Worm (Caenorhabditis elegans) whole organism, L2 larva: ENCODE measurements around the gene C45G9.15.
A peak's percentile ranks its signal among the peaks of the same experiment; 100 is the strongest.

ENCODE experiments used
- R02D3.7 ChIP-seq: fragments of 150-350 bp; optimal IDR thresholded peaks from 2 replicates; lab custom pipeline; 2014; ENCODE audit warnings: missing biosample characterization, missing genetic modification characterization
- Y55F3AM.14 ChIP-seq: fragments of 200-800 bp; sonication (Bioruptor generic); optimal IDR thresholded peaks from 2 replicates; lab custom pipeline; 2018; ENCODE audit warnings: mild to moderate bottlenecking, missing genetic modification characterization, missing compliant biosample characterization
- ZK546.5 ChIP-seq: sonication (generic microtip); optimal IDR thresholded peaks from 2 replicates; lab custom pipeline; 2017; ENCODE audit warnings: missing biosample characterization, missing genetic modification characterization
- alr-1 ChIP-seq: fragments of 150-350 bp; optimal IDR thresholded peaks from 2 replicates; lab custom pipeline; 2014; ENCODE audit warnings: missing biosample characterization, missing genetic modification characterization
- aly-2 ChIP-seq: fragments of 150-350 bp; optimal IDR thresholded peaks from 2 replicates; lab custom pipeline; 2014; ENCODE audit warnings: missing biosample characterization, missing genetic modification characterization
- ama-1 ChIP-seq: fragments of 150-350 bp; optimal IDR thresholded peaks from 2 replicates; lab custom pipeline; 2018; ENCODE audit warnings: inconsistent platforms
- blmp-1 ChIP-seq: sonication (generic microtip); optimal IDR thresholded peaks from 2 replicates; lab custom pipeline; 2017; ENCODE audit warnings: missing genetic modification characterization, mild to moderate bottlenecking, missing compliant biosample characterization, antibody characterized with exemption, moderate library complexity; ENCODE audit not compliant: insufficient read depth
- ceh-82 ChIP-seq: fragments of 150-350 bp; optimal IDR thresholded peaks from 2 replicates; lab custom pipeline; 2014; ENCODE audit warnings: missing biosample characterization, missing genetic modification characterization
- crh-2 ChIP-seq: sonication (generic microtip); optimal IDR thresholded peaks from 2 replicates; lab custom pipeline; 2017; ENCODE audit warnings: missing biosample characterization, missing genetic modification characterization
- dmd-4 ChIP-seq: sonication (generic microtip); optimal IDR thresholded peaks from 2 replicates; lab custom pipeline; 2017; ENCODE audit warnings: missing biosample characterization, missing genetic modification characterization
- elt-1 ChIP-seq: fragments of 150-350 bp; optimal IDR thresholded peaks from 2 replicates; lab custom pipeline; 2014; ENCODE audit warnings: missing biosample characterization, missing genetic modification characterization
- elt-3 ChIP-seq: sonication (generic microtip); optimal IDR thresholded peaks from 2 replicates; lab custom pipeline; 2017; ENCODE audit warnings: missing biosample characterization, missing genetic modification characterization
- fos-1 ChIP-seq: fragments of 150-350 bp; optimal IDR thresholded peaks from 2 replicates; lab custom pipeline; 2014; ENCODE audit warnings: missing biosample characterization, missing genetic modification characterization
- gmeb-1 ChIP-seq: fragments of 150-350 bp; optimal IDR thresholded peaks from 2 replicates; lab custom pipeline; 2014; ENCODE audit warnings: missing biosample characterization, missing genetic modification characterization
- lin-11 ChIP-seq: fragments of 150-350 bp; sonication (generic microtip); optimal IDR thresholded peaks from 2 replicates; lab custom pipeline; 2014; ENCODE audit warnings: missing biosample characterization, missing genetic modification characterization, inconsistent platforms, mixed read lengths
- lin-13 ChIP-seq: fragments of 150-350 bp; optimal IDR thresholded peaks from 2 replicates; lab custom pipeline; 2014; ENCODE audit warnings: missing biosample characterization, missing genetic modification reagents, missing genetic modification characterization
- lsy-2 ChIP-seq, 2 experiments: fragments of 150-350 bp in 1 of 2; sonication (generic microtip) in 1 of 2; optimal IDR thresholded peaks; 2 replicates each; lab custom pipeline; 2014 to 2017; ENCODE audit warnings: missing biosample characterization in 2 of 2, missing genetic modification characterization in 2 of 2
- mab-5 ChIP-seq: fragments of 150-350 bp; optimal IDR thresholded peaks from 2 replicates; lab custom pipeline; 2014; ENCODE audit warnings: missing biosample characterization, missing genetic modification characterization
- mdl-1 ChIP-seq, 2 experiments: fragments of 150-350 bp in 1 of 2; sonication (generic microtip) in 1 of 2; optimal IDR thresholded peaks; 2 replicates each; lab custom pipeline; 2017; ENCODE audit warnings: missing biosample characterization in 2 of 2, missing genetic modification characterization in 2 of 2
- nhr-10 ChIP-seq: sonication (generic microtip); optimal IDR thresholded peaks from 2 replicates; lab custom pipeline; 2017; ENCODE audit warnings: missing biosample characterization, missing genetic modification characterization
- nhr-11 ChIP-seq: fragments of 150-350 bp; optimal IDR thresholded peaks from 2 replicates; lab custom pipeline; 2014; ENCODE audit warnings: missing biosample characterization, missing genetic modification characterization
- nhr-129 ChIP-seq: fragments of 150-350 bp; optimal IDR thresholded peaks from 2 replicates; lab custom pipeline; 2014; ENCODE audit warnings: missing biosample characterization, missing genetic modification characterization
- nhr-21 ChIP-seq: fragments of 150-350 bp; optimal IDR thresholded peaks from 2 replicates; lab custom pipeline; 2014; ENCODE audit warnings: missing biosample characterization, missing genetic modification characterization
- nhr-25 ChIP-seq: fragments of 150-350 bp; sonication (generic microtip); optimal IDR thresholded peaks from 3 replicates; lab custom pipeline; 2014; ENCODE audit warnings: missing biosample characterization, missing genetic modification characterization
- nhr-6 ChIP-seq: fragments of 150-350 bp; optimal IDR thresholded peaks from 2 replicates; lab custom pipeline; 2014; ENCODE audit warnings: missing biosample characterization, missing genetic modification characterization
- nhr-77 ChIP-seq: fragments of 150-350 bp; optimal IDR thresholded peaks from 2 replicates; lab custom pipeline; 2014; ENCODE audit warnings: missing biosample characterization, missing genetic modification characterization
- peb-1 ChIP-seq: fragments of 150-350 bp; optimal IDR thresholded peaks from 2 replicates; lab custom pipeline; 2014; ENCODE audit warnings: missing biosample characterization, missing genetic modification characterization
- sem-4 ChIP-seq: fragments of 150-350 bp; optimal IDR thresholded peaks from 2 replicates; lab custom pipeline; 2014; ENCODE audit warnings: missing biosample characterization, missing genetic modification reagents, missing genetic modification characterization
- sma-9 ChIP-seq, 2 experiments: fragments of 150-350 bp in 1 of 2; sonication (generic microtip) in 1 of 2; optimal IDR thresholded peaks; 2 replicates each; lab custom pipeline; 2014 to 2016; ENCODE audit warnings: missing genetic modification characterization in 2 of 2, mild to moderate bottlenecking in 1 of 2, missing biosample characterization in 1 of 2, missing compliant biosample characterization in 1 of 2, missing genetic modification reagents in 1 of 2, moderate library complexity in 1 of 2
- snpc-4 ChIP-seq: fragments of 150-350 bp; optimal IDR thresholded peaks from 2 replicates; lab custom pipeline; 2014; ENCODE audit warnings: missing biosample characterization, missing genetic modification characterization
- unc-39 ChIP-seq: fragments of 150-350 bp; optimal IDR thresholded peaks from 2 replicates; lab custom pipeline; 2014; ENCODE audit warnings: missing biosample characterization, missing genetic modification characterization
- unc-62 ChIP-seq: fragments of 150-350 bp; optimal IDR thresholded peaks from 2 replicates; lab custom pipeline; 2014; ENCODE audit warnings: missing biosample characterization, missing genetic modification reagents, missing genetic modification characterization
- ztf-1 ChIP-seq: fragments of 200-800 bp; sonication (Bioruptor generic); conservative IDR thresholded peaks from 2 replicates; pipeline ENCODE4 v1.3.6; 2022; ENCODE audit warnings: missing genetic modification characterization, missing compliant biosample characterization
- ztf-11 ChIP-seq: sonication (generic microtip); optimal IDR thresholded peaks from 2 replicates; lab custom pipeline; 2017; ENCODE audit warnings: missing biosample characterization, missing genetic modification characterization
- ztf-4 ChIP-seq: fragments of 150-350 bp; optimal IDR thresholded peaks from 2 replicates; lab custom pipeline; 2014; ENCODE audit warnings: missing biosample characterization, missing genetic modification characterization

The C45G9.15 gene

ce11 chrIII:5051949-5052348, at the start of gene C45G9.15:
Gene C45G9.15, minus strand, starts transcription at chrIII:5052049.
- no peak for TF ChIP-seq blmp-1
- TF ChIP-seq elt-1 (tag; lab: Kevin White, UChicago) = no peak
- TF ChIP-seq dmd-4 = no peak
- no peak for TF ChIP-seq unc-62
- no peak for TF ChIP-seq lin-11 (tag; lab: Kevin White, UChicago)
- no peak for TF ChIP-seq ZK546.5 (tag; lab: Kevin White, UChicago)
- TF ChIP-seq fos-1 (tag; lab: Kevin White, UChicago) = no peak
- TF ChIP-seq aly-2 (tag; lab: Kevin White, UChicago) = no peak
- no peak for TF ChIP-seq elt-3 (tag; lab: Kevin White, UChicago)
- no peak for TF ChIP-seq lin-13 (GFP tag; lab: Kevin White, UChicago)
- no peak for TF ChIP-seq Y55F3AM.14
- TF ChIP-seq peb-1 (tag; lab: Kevin White, UChicago) = no peak
- TF ChIP-seq ama-1 (lab: Kevin White, UChicago) = no peak
- TF ChIP-seq sma-9 (GFP tag; optimal IDR thresholded peaks at IDR 0.05; lab: Kevin White, UChicago) = no peak
- TF ChIP-seq sma-9 (tag; optimal IDR thresholded peaks at IDR 0.05; lab: Kevin White, UChicago) = no peak
- TF ChIP-seq nhr-25 (tag; lab: Kevin White, UChicago) = no peak
- TF ChIP-seq nhr-77 (tag; lab: Kevin White, UChicago) = no peak
- TF ChIP-seq R02D3.7 (tag; lab: Kevin White, UChicago) = no peak
- no peak for TF ChIP-seq ztf-1

DNA sequence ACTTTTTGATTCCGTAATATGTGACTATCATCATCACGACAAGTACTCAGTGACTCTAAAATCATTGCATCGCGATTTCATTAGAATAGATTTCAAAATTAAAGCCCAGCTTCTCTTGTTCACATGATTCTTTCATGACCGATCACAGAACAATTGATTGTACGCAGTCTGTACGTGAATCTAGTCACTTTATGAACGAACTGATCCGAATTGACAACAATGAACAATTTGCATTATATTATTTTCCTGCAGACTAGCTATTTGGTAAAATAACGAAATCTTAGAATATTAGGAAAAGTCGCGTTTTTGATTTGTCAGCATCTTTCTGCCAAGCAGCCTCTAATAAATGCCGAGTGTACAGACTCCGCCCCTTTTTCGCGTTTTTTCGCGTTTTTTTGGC, 47.7 kb upstream of the C45G9.15 start:
- TF ChIP-seq ztf-1 (no peak), nhr-129 (no peak), snpc-4 (tag; lab: Kevin White, UChicago) (no peak), gmeb-1 (tag; lab: Kevin White, UChicago) (no peak)
- TF ChIP-seq, all 48 proteins: peak for 0

DNA sequence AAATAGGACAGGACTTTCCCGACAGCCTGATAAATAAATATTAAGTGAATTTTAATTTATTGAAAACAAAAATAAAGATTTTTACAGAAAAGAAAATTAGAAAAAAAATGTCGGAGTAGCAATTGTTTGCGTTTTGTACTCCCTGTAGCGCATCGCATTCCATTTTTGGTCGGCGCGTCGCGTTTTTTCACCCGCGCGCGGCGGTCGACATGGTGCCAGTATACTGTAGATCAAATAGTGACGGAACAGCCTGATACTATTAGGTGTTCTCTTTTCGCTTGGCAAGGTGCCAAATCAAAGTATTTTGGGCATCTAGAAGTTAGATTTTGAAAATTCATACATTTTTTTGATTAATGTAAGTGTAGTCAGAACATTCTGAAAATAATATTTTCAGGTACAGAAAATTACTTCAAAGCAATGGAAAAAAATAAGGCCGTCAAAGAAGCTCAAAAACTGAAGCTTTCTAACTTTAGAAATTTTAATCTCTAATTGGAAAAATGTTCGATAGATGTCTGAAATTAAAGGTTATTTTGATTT, 47.0 kb upstream of the C45G9.15 start:
- no peak for TF ChIP-seq sem-4 (tag; lab: Kevin White, UChicago)
- TF ChIP-seq nhr-77 (tag; lab: Kevin White, UChicago) = no peak

- TF ChIP-seq unc-39 = no peak
- TF ChIP-seq R02D3.7 (tag; lab: Kevin White, UChicago) = no peak
- TF ChIP-seq nhr-6 (tag; lab: Kevin White, UChicago) = no peak
- TF ChIP-seq lsy-2 (tag; optimal IDR thresholded peaks at IDR 0.05; lab: Kevin White, UChicago) = peak in 1 of 2 experiments; percentile 1
- TF ChIP-seq ztf-4 = no peak
- TF ChIP-seq lin-11 (tag; lab: Kevin White, UChicago) = no peak
- TF ChIP-seq fos-1 (tag; lab: Kevin White, UChicago) = peak; percentile 17
- no peak for TF ChIP-seq alr-1 (tag; lab: Kevin White, UChicago)
- peak in 1 of 2 experiments; percentile 33 for TF ChIP-seq mdl-1 (tag; optimal IDR thresholded peaks at IDR 0.05; lab: Kevin White, UChicago)
- TF ChIP-seq unc-62 = no peak
- TF ChIP-seq crh-2 (tag; lab: Kevin White, UChicago) = peak; percentile 5
- TF ChIP-seq nhr-21 (tag; lab: Kevin White, UChicago) = peak; percentile 82
- TF ChIP-seq sma-9 (GFP tag; optimal IDR thresholded peaks at IDR 0.05; lab: Kevin White, UChicago) = peak; percentile 94
- TF ChIP-seq sma-9 (tag; optimal IDR thresholded peaks at IDR 0.05; lab: Kevin White, UChicago) = no peak
- no peak for TF ChIP-seq ceh-82 (tag; lab: Kevin White, UChicago)
- TF ChIP-seq blmp-1 = peak; percentile 46
- no peak for TF ChIP-seq mab-5 (tag; lab: Kevin White, UChicago)
Observed at ce11 chrIII:5096741-5097140, 44.9 kb upstream of the C45G9.15 start.

ce11 chrIII:5094506-5094905, 42.7 kb upstream of the C45G9.15 start, which contains the start of gene F54D8.10:
Gene F54D8.10, plus strand, starts transcription at chrIII:5094806.
- TF ChIP-seq nhr-11 (tag; lab: Kevin White, UChicago) (no peak), blmp-1 (no peak), ceh-82 (tag; lab: Kevin White, UChicago) (no peak), lsy-2 (tag; optimal IDR thresholded peaks at IDR 0.05; lab: Kevin White, UChicago) (no peak), nhr-129 (no peak), aly-2 (tag; lab: Kevin White, UChicago) (no peak), gmeb-1 (tag; lab: Kevin White, UChicago) (no peak), nhr-10 (tag; lab: Kevin White, UChicago) (no peak), ztf-11 (tag; lab: Kevin White, UChicago) (no peak)
